Fruit fly (Drosophila melanogaster): ENCODE results near the gene ppk28.

dm6 chrX:16783141-16783715, 22.6 kb upstream of the ppk28 start, which contains the start of gene if:
- TF ChIP-seq zfh2 (GFP tag; optimal IDR thresholded peaks at IDR 0.05): no peak
- no peak for TF ChIP-seq CG13624 (GFP tag; optimal IDR thresholded peaks at IDR 0.05)
- TF ChIP-seq emc (GFP tag; optimal IDR thresholded peaks at IDR 0.05): no peak
- TF ChIP-seq CG13123 (GFP tag; optimal IDR thresholded peaks at IDR 0.05): no peak
- 0 out of 2 replicates have a peak, but pooled peaks have one; percentile 25 for TF ChIP-seq CG42726 (GFP tag; IDR thresholded peaks at IDR 0.05; ENCODE audit: partially characterized antibody)
- no peak for TF ChIP-seq NC2β (GFP tag; optimal IDR thresholded peaks at IDR 0.05)

All from whole organism, embryonic.